Worm (Caenorhabditis elegans) whole organism, L2 larva: ENCODE measurements around the gene srz-90.

Source experiments
- R02D3.7 ChIP-seq: fragments of 150-350 bp; optimal IDR thresholded peaks from 2 replicates; lab custom pipeline; 2014; ENCODE audit warnings: missing biosample characterization, missing genetic modification characterization
- Y55F3AM.14 ChIP-seq: fragments of 200-800 bp; sonication (Bioruptor generic); optimal IDR thresholded peaks from 2 replicates; lab custom pipeline; 2018; ENCODE audit warnings: mild to moderate bottlenecking, missing genetic modification characterization, missing compliant biosample characterization
- aly-2 ChIP-seq: fragments of 150-350 bp; optimal IDR thresholded peaks from 2 replicates; lab custom pipeline; 2014; ENCODE audit warnings: missing biosample characterization, missing genetic modification characterization
- ama-1 ChIP-seq: fragments of 150-350 bp; optimal IDR thresholded peaks from 2 replicates; lab custom pipeline; 2018; ENCODE audit warnings: inconsistent platforms
- ceh-16 ChIP-seq: fragments of 150-350 bp; optimal IDR thresholded peaks from 2 replicates; lab custom pipeline; 2014; ENCODE audit warnings: missing biosample characterization, missing genetic modification characterization
- ceh-82 ChIP-seq: fragments of 150-350 bp; optimal IDR thresholded peaks from 2 replicates; lab custom pipeline; 2014; ENCODE audit warnings: missing biosample characterization, missing genetic modification characterization
- crh-2 ChIP-seq: sonication (generic microtip); optimal IDR thresholded peaks from 2 replicates; lab custom pipeline; 2017; ENCODE audit warnings: missing biosample characterization, missing genetic modification characterization
- dmd-4 ChIP-seq: sonication (generic microtip); optimal IDR thresholded peaks from 2 replicates; lab custom pipeline; 2017; ENCODE audit warnings: missing biosample characterization, missing genetic modification characterization
- egl-27 ChIP-seq: sonication (generic microtip); optimal IDR thresholded peaks from 3 replicates; lab custom pipeline; 2017; ENCODE audit warnings: missing biosample characterization, missing genetic modification reagents, missing genetic modification characterization
- elt-1 ChIP-seq: fragments of 150-350 bp; optimal IDR thresholded peaks from 2 replicates; lab custom pipeline; 2014; ENCODE audit warnings: missing biosample characterization, missing genetic modification characterization
- fos-1 ChIP-seq: fragments of 150-350 bp; optimal IDR thresholded peaks from 2 replicates; lab custom pipeline; 2014; ENCODE audit warnings: missing biosample characterization, missing genetic modification characterization
- gmeb-1 ChIP-seq: fragments of 150-350 bp; optimal IDR thresholded peaks from 2 replicates; lab custom pipeline; 2014; ENCODE audit warnings: missing biosample characterization, missing genetic modification characterization
- lin-11 ChIP-seq: fragments of 150-350 bp; sonication (generic microtip); optimal IDR thresholded peaks from 2 replicates; lab custom pipeline; 2014; ENCODE audit warnings: missing biosample characterization, missing genetic modification characterization, inconsistent platforms, mixed read lengths
- lin-13 ChIP-seq: fragments of 150-350 bp; optimal IDR thresholded peaks from 2 replicates; lab custom pipeline; 2014; ENCODE audit warnings: missing biosample characterization, missing genetic modification reagents, missing genetic modification characterization
- lin-39 ChIP-seq: fragments of 150-350 bp; optimal IDR thresholded peaks from 2 replicates; lab custom pipeline; 2014; ENCODE audit warnings: missing biosample characterization, missing genetic modification reagents, missing genetic modification characterization
- lsy-2 ChIP-seq, 2 experiments: fragments of 150-350 bp in 1 of 2; sonication (generic microtip) in 1 of 2; optimal IDR thresholded peaks; 2 replicates each; lab custom pipeline; 2014 to 2017; ENCODE audit warnings: missing biosample characterization in 2 of 2, missing genetic modification characterization in 2 of 2
- mab-5 ChIP-seq: fragments of 150-350 bp; optimal IDR thresholded peaks from 2 replicates; lab custom pipeline; 2014; ENCODE audit warnings: missing biosample characterization, missing genetic modification characterization
- mbf-1 ChIP-seq: sonication (generic microtip); optimal IDR thresholded peaks from 2 replicates; lab custom pipeline; 2017; ENCODE audit warnings: missing biosample characterization, missing genetic modification characterization
- mdl-1 ChIP-seq, 2 experiments: fragments of 150-350 bp in 1 of 2; sonication (generic microtip) in 1 of 2; optimal IDR thresholded peaks; 2 replicates each; lab custom pipeline; 2017; ENCODE audit warnings: missing biosample characterization in 2 of 2, missing genetic modification characterization in 2 of 2
- nhr-129 ChIP-seq: fragments of 150-350 bp; optimal IDR thresholded peaks from 2 replicates; lab custom pipeline; 2014; ENCODE audit warnings: missing biosample characterization, missing genetic modification characterization
- nhr-21 ChIP-seq: fragments of 150-350 bp; optimal IDR thresholded peaks from 2 replicates; lab custom pipeline; 2014; ENCODE audit warnings: missing biosample characterization, missing genetic modification characterization
- nhr-23 ChIP-seq: fragments of 150-350 bp; optimal IDR thresholded peaks from 2 replicates; lab custom pipeline; 2014; ENCODE audit warnings: missing biosample characterization, missing genetic modification reagents, missing genetic modification characterization
- nhr-25 ChIP-seq: fragments of 150-350 bp; sonication (generic microtip); optimal IDR thresholded peaks from 3 replicates; lab custom pipeline; 2014; ENCODE audit warnings: missing biosample characterization, missing genetic modification characterization
- nhr-6 ChIP-seq: fragments of 150-350 bp; optimal IDR thresholded peaks from 2 replicates; lab custom pipeline; 2014; ENCODE audit warnings: missing biosample characterization, missing genetic modification characterization
- nhr-77 ChIP-seq: fragments of 150-350 bp; optimal IDR thresholded peaks from 2 replicates; lab custom pipeline; 2014; ENCODE audit warnings: missing biosample characterization, missing genetic modification characterization
- sem-4 ChIP-seq: fragments of 150-350 bp; optimal IDR thresholded peaks from 2 replicates; lab custom pipeline; 2014; ENCODE audit warnings: missing biosample characterization, missing genetic modification reagents, missing genetic modification characterization
- skn-1 ChIP-seq: sonication (generic microtip); optimal IDR thresholded peaks from 2 replicates; lab custom pipeline; 2017; ENCODE audit warnings: missing biosample characterization, missing genetic modification characterization
- sma-3 ChIP-seq: sonication (generic microtip); optimal IDR thresholded peaks from 2 replicates; lab custom pipeline; 2016; ENCODE audit warnings: missing genetic modification reagents, missing genetic modification characterization, missing compliant biosample characterization
- sma-9 ChIP-seq, 2 experiments: fragments of 150-350 bp in 1 of 2; sonication (generic microtip) in 1 of 2; optimal IDR thresholded peaks; 2 replicates each; lab custom pipeline; 2014 to 2016; ENCODE audit warnings: missing genetic modification characterization in 2 of 2, mild to moderate bottlenecking in 1 of 2, missing biosample characterization in 1 of 2, missing compliant biosample characterization in 1 of 2, missing genetic modification reagents in 1 of 2, moderate library complexity in 1 of 2
- unc-39 ChIP-seq: fragments of 150-350 bp; optimal IDR thresholded peaks from 2 replicates; lab custom pipeline; 2014; ENCODE audit warnings: missing biosample characterization, missing genetic modification characterization
- unc-55 ChIP-seq: fragments of 150-350 bp; sonication (generic microtip); optimal IDR thresholded peaks from 3 replicates; lab custom pipeline; 2014; ENCODE audit warnings: missing biosample characterization, missing genetic modification reagents, missing genetic modification characterization
- unc-62 ChIP-seq: fragments of 150-350 bp; optimal IDR thresholded peaks from 2 replicates; lab custom pipeline; 2014; ENCODE audit warnings: missing biosample characterization, missing genetic modification reagents, missing genetic modification characterization
- zag-1 ChIP-seq: fragments of 150-350 bp; optimal IDR thresholded peaks from 2 replicates; lab custom pipeline; 2014; ENCODE audit warnings: missing biosample characterization, missing genetic modification characterization
- ztf-1 ChIP-seq: fragments of 200-800 bp; sonication (Bioruptor generic); conservative IDR thresholded peaks from 2 replicates; pipeline ENCODE4 v1.3.6; 2022; ENCODE audit warnings: missing genetic modification characterization, missing compliant biosample characterization
- ztf-4 ChIP-seq: fragments of 150-350 bp; optimal IDR thresholded peaks from 2 replicates; lab custom pipeline; 2014; ENCODE audit warnings: missing biosample characterization, missing genetic modification characterization

Gene srz-90

DNA sequence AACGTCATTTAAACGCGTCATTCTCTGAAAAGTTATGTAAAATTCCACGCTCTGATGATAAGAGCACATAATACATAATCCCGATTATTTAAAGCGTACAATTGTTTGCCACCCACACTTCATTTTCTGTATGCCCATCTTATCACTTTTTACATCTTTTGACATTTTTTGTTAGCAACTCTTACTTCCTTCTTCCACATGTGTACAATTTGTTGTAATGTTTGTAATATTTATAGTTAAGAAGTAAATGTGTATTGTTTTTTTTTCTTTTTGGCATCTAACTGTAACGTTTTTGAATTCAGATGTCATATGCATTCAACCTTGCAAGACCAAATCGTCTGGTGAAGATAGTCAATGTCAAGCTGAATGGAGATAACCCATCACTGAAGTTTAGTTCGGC, 7.1 kb upstream of the srz-90 start, which contains the start of gene fbxa-136:
TSS of gene fbxa-136 (plus strand) at position 301 of the 400 bp plus-strand sequence.
- no peak for TF ChIP-seq egl-27
- peak; percentile 26 for TF ChIP-seq gmeb-1 (tag; lab: Kevin White, UChicago)

DNA sequence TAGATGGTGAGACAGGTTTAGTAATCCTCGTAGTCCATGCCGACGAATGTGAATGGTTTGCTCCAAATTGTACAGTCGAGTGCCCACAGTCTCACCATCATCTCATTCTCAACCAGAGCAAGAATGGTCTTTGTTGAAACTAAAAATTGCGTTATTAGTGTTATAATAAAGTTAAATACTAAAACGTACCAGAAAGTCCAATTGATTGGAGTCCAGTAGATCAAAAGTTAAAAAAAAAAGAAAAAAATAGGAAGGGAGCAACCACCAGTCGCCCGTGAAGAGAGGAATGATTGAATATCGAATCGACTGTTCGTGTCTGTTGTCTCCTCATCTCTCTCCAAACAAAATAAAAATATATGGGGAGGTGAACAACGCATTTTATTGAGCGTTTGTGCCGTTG, 2.7 kb downstream of the srz-90 start, which contains the start of gene C18D4.12:
TSS of gene C18D4.12 (minus strand) at position 101 of the 400 bp plus-strand sequence.
- no peak for TF ChIP-seq ztf-1 (GFP tag; lab: Robert Waterston, UW)
- TF ChIP-seq nhr-129 = no peak
- no peak for TF ChIP-seq unc-55 (GFP tag; lab: Kevin White, UChicago)
- TF ChIP-seq lin-11 (tag; lab: Kevin White, UChicago) = no peak
- no peak for TF ChIP-seq ztf-4 (tag; lab: Kevin White, UChicago)
- no peak for TF ChIP-seq sem-4
- TF ChIP-seq ceh-82 (tag; lab: Kevin White, UChicago) = no peak
- no peak for TF ChIP-seq nhr-25 (tag; lab: Kevin White, UChicago)
- TF ChIP-seq Y55F3AM.14 = no peak
- no peak for TF ChIP-seq elt-1
- TF ChIP-seq sma-3 (GFP tag; lab: Kevin White, UChicago) = no peak
- TF ChIP-seq nhr-23 = no peak
- no peak for TF ChIP-seq lin-13
- TF ChIP-seq, all 48 proteins: peak for 0

DNA sequence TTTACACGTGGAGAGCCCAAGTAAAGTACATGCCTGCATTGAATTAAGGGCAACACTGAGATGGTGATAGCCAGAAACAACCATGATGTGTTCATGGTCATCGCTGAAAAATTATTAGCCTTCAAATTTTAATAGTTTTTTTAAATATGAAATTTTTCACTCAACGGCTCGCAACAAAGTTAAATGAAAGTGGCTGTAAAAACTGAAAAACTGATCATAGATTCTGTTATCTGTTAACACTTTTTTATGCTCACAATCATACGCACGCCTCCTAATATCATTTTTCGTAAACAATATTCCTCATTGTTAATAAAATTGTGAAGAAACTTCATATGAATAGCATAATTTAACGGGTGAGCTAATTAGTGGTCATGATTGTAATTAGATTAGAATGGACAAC, 3.6 kb downstream of the srz-90 start, which contains the start of gene C18D4.4:
TSS of gene C18D4.4 (minus strand) at position 101 of the 400 bp plus-strand sequence.
- TF ChIP-seq R02D3.7 (tag; lab: Kevin White, UChicago) = no peak
- no peak for TF ChIP-seq zag-1
- no peak for TF ChIP-seq lin-39 (tag; lab: Kevin White, UChicago)
- TF ChIP-seq elt-1 = no peak
- no peak for TF ChIP-seq ztf-1 (GFP tag; lab: Robert Waterston, UW)
- no peak for TF ChIP-seq mab-5 (tag; lab: Kevin White, UChicago)
- TF ChIP-seq egl-27 = no peak
- TF ChIP-seq sem-4 = no peak
- no peak for TF ChIP-seq nhr-6 (tag; lab: Kevin White, UChicago)
- no peak for TF ChIP-seq nhr-21 (tag; lab: Kevin White, UChicago)
- TF ChIP-seq lin-11 (tag; lab: Kevin White, UChicago) = no peak
- TF ChIP-seq unc-39 (tag; lab: Kevin White, UChicago) = no peak
- TF ChIP-seq dmd-4 (tag; lab: Kevin White, UChicago) = no peak
- TF ChIP-seq aly-2 (tag; lab: Kevin White, UChicago) = no peak
- no peak for TF ChIP-seq unc-55 (GFP tag; lab: Kevin White, UChicago)
- TF ChIP-seq ceh-82 (tag; lab: Kevin White, UChicago) = no peak
- TF ChIP-seq, all 48 proteins: peak for 0

DNA sequence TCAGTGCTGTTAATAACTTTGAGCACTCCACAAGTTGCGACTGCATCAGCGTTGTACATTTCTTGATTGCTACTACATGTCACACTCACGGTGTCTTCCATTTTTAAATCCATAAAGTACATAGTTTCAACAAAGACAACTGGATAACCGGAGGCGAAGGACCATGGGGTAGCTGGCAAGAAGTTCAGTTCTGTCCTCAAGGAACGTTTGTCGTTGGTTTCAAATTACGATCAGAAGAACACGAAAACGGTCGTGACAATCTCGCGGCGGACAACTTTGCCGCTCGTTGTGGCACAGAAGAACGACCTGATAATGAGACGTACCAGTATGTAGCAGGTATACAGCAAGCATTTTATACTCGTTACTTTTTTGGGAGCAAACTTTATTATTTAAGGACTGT, 4.9 kb downstream of the srz-90 start, which contains the start of gene C18D4.3:
TSS of gene C18D4.3 (minus strand) at position 101 of the 400 bp plus-strand sequence.
- TF ChIP-seq dmd-4 (tag; lab: Kevin White, UChicago) (no peak), sma-9 (GFP tag; optimal IDR thresholded peaks at IDR 0.05; lab: Kevin White, UChicago) (no peak), sma-9 (tag; optimal IDR thresholded peaks at IDR 0.05; lab: Kevin White, UChicago) (no peak), skn-1 (tag; lab: Kevin White, UChicago) (no peak), nhr-21 (tag; lab: Kevin White, UChicago) (no peak), ama-1 (lab: Kevin White, UChicago) (no peak), ceh-16 (no peak), lin-39 (tag; lab: Kevin White, UChicago) (no peak)

DNA sequence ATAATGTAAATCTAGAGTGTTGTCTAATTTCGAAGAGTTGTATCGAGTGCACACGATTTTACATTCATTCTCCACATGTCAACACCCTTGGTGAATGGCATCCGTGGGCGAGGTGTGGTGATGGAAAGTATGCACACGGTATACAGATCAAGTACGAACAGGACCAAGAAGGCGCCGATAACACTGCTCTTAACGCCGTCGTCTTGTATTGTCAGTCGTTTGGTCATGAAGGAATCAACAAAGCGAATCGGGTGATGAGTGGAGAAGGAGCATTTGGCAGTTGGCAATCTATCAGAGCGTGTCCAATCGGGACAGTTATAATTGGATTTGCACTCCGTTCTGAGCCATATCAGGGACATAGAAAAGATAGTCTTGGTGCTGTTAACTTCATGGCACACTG, 5.4 kb downstream of the srz-90 start:
- TF ChIP-seq zag-1 (no peak), elt-1 (no peak), mbf-1 (no peak), nhr-6 (tag; lab: Kevin White, UChicago) (no peak), gmeb-1 (tag; lab: Kevin White, UChicago) (no peak), nhr-25 (tag; lab: Kevin White, UChicago) (no peak), crh-2 (no peak), unc-62 (no peak)

DNA sequence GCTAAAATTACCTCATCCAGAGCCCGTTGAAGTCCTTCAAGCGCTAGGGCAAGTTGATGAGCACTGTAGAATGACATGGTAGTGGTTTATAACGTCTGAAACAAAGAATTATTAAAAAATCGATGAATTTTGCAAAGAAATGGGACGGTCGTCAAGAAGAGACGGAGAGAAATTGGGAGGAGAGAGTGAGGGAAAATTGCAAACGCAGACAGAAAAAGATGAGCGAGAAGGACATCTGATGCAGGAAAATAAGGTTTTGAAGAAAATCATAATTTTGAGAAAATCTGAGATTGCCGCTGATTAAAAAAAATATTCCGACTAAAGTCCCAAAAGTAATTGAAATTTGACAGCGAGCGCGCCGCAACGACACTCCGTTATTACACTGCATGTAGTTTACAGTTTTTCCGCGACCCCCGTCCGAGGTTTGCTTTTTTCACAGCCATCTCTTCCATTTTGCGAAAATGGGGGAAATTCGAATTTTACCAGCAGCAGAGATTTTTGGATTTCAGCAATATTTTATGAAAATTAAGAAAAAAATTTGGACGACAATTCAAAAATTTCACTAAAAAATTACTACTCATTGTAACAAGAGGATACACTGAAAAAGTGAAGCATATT, 10.6 kb downstream of the srz-90 start, which contains the start of gene C18D4.6:
TSS of gene C18D4.6 (minus strand) at position 97 of the 618 bp plus-strand sequence.
- TF ChIP-seq ceh-16 (no peak), lsy-2 (tag; optimal IDR thresholded peaks at IDR 0.05; lab: Kevin White, UChicago) (no peak), mdl-1 (tag; optimal IDR thresholded peaks at IDR 0.05; lab: Kevin White, UChicago) (no peak), lin-13 (no peak), gmeb-1 (tag; lab: Kevin White, UChicago) (peak; percentile 43), nhr-129 (peak; percentile 12), elt-1 (no peak), ceh-82 (tag; lab: Kevin White, UChicago) (no peak), fos-1 (tag; lab: Kevin White, UChicago) (no peak), unc-55 (GFP tag; lab: Kevin White, UChicago) (peak; percentile 62), sem-4 (no peak), mab-5 (tag; lab: Kevin White, UChicago) (no peak), nhr-77 (tag; lab: Kevin White, UChicago) (no peak)
